Worm (Caenorhabditis elegans): ENCODE results near the gene ZK994.6.

Gene ZK994.6

DNA sequence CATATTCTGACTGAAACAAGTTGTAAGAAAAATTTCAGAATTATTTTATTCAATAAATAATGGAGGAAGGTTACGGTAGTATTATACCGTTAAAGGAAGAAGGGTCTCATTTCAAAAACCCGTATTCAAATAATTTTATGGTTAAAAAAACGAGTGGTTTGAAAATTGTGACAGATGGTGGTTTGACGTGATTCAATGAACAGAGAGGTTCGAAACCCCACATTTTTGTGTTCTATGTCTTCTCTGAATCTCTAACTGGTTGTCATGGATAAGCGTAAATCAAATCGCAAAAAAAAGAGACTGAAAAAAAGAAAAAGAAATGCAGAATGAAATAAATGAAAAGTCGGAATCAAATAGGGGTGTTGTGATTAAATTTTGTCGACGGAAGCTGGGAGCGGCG, at the start of gene ZK994.6:
Gene ZK994.6 (minus strand): TSS at position 101 of the 400 bp plus-strand sequence.
- TF ChIP-seq snpc-4 (tag; optimal IDR thresholded peaks at IDR 0.05): no peak

DNA sequence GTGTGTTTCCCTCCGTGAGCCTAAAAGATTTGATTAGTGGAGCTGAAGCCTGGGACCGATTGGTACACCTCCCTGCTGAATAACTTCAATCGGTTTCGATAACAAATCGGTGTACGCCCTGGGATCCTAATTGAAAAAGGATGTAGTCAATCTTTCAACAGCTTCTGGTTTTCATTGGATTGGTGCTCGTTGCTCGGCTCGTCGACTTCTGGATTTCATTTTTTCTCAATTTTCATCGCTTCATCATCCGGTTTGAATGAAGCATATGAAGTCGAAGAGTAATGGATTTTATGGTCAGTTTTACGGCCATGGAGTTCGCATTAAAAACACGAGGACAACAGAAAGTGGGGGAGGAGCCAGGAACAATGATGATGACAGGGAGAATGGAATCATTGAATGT, 48.7 kb upstream of the ZK994.6 start:
- no peak for TF ChIP-seq F13H6.1 (tag; optimal IDR thresholded peaks at IDR 0.05)

DNA sequence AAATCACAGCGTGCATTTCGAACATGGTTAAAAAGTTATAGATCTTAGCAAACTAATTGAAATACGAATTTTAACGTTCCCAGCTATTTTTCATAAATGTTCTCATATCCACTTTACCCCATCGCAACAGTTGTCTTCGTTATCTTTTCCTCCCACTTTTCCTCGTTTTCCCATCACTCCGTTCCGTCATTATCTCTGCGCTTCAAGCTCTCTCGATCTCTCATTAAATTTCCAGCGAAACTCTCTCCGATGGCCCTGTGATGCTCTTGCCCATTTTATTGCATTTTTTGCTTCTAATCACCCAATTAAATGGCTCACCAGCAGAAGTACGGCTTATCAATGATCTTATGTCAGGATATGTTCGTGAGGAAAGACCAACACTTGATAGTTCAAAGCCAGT, 45.2 kb upstream of the ZK994.6 start, which contains the start of gene acr-15:
Gene acr-15 (plus strand): TSS at position 236 of the 400 bp plus-strand sequence.
- no peak for TF ChIP-seq sem-4 (tag; optimal IDR thresholded peaks at IDR 0.05)
- TF ChIP-seq sma-9 (GFP tag; optimal IDR thresholded peaks at IDR 0.05): peak; percentile 24
- no peak for TF ChIP-seq sma-9 (tag; optimal IDR thresholded peaks at IDR 0.05)
- no peak for TF ChIP-seq fos-1 (tag; optimal IDR thresholded peaks at IDR 0.05)

DNA sequence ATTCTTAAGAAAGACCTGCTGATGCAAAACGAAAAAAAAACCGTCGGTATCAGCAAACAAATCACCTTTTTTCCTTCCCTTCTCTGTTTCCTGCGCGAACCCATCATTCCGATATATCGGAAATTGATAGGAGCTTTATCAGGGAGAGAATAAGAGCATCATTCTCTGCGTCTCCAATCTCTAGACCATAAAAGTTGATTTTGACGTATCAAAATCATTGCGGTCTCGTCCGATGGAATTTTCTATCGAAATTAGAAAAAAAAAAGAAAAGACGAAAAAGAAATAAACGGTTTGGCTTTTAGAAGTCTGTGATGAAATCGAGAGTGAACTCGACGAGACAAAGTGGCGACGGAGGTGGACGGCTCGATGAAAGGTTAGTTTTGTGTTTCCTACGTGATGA, 41.8 kb upstream of the ZK994.6 start, which contains the start of gene stdh-4:
Gene stdh-4 (plus strand): TSS at position 301 of the 400 bp plus-strand sequence.
- TF ChIP-seq unc-55 (GFP tag; optimal IDR thresholded peaks at IDR 0.05) (no peak), Y55F3AM.14 (GFP tag; optimal IDR thresholded peaks at IDR 0.05) (no peak)

DNA sequence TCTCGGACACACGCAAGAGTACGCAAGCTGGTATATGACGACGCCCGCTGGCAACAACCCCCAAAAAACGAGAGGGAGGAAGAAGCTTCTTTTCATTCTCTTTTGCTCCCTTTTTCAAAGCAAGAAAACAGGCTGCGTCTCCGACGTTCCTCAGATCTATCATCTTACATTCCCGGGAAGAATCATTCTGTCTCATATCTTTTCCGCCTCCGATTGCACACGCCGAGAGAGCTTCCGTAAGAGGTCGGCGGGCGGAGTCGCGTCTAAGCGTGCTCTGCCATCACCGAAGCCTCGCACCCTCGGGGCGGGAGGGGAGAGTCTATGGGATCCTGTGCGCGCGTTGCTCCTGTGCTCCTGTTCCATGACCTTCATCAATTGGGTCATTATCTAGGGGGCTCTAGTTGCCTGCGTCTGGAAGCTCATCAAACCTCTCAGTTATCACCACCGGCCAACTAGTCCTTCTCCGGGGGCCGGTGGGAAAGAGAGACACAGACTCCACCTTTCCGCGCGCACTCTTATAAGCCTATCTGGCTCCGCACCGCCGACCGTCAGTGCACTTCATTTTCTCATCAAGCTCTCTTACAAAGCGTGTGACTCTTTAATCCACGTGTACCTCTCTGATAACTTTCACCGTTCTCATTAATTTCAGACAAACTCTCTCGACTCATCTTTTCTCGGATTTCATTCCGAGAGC, 38.5 kb upstream of the ZK994.6 start, which contains the start of the genes slc-17.8 and asns-1:
Gene slc-17.8 (minus strand): TSS at position 51 of the 694 bp plus-strand sequence.
Gene asns-1 (plus strand): TSS at position 644 of the 694 bp plus-strand sequence.
- TF ChIP-seq lsy-2 (tag; optimal IDR thresholded peaks at IDR 0.05): no peak
- no peak for TF ChIP-seq nhr-23 (tag; optimal IDR thresholded peaks at IDR 0.05)
- no peak for TF ChIP-seq nhr-25 (tag; optimal IDR thresholded peaks at IDR 0.05)
- no peak for TF ChIP-seq gmeb-1 (tag; optimal IDR thresholded peaks at IDR 0.05)
- no peak for TF ChIP-seq lin-13 (GFP tag; optimal IDR thresholded peaks at IDR 0.05)
- no peak for TF ChIP-seq nhr-6 (tag; optimal IDR thresholded peaks at IDR 0.05)
- no peak for TF ChIP-seq blmp-1 (tag; optimal IDR thresholded peaks at IDR 0.05; ENCODE audit: insufficient read depth)
- TF ChIP-seq R02D3.7 (tag; optimal IDR thresholded peaks at IDR 0.05): no peak
- TF ChIP-seq ceh-82 (tag; optimal IDR thresholded peaks at IDR 0.05): no peak
- TF ChIP-seq alr-1 (tag; optimal IDR thresholded peaks at IDR 0.05): no peak
- TF ChIP-seq zag-1 (tag; optimal IDR thresholded peaks at IDR 0.05): no peak
- no peak for TF ChIP-seq mdl-1 (tag; optimal IDR thresholded peaks at IDR 0.05)

DNA sequence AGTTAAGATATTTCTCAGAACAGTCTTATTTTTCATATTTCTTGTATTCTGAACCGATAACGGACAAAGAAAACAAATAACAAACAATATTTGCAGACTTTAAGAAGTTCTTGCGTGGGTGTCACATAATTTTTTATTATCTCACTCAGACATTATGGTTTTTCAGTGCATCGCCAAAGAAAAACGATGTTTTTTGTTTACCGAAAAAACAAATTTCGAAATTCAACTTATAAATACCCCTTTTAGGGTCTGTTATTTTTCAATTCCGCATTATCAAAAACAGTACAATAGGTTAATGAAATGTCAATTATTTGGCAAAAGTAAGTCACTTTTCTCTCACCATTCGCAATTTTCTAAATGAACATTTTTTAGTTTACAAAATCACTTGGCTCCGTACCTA, 29.8 kb upstream of the ZK994.6 start, which contains the start of gene otpl-4:
Gene otpl-4 (plus strand): TSS at position 301 of the 400 bp plus-strand sequence.
- no peak for TF ChIP-seq unc-55 (GFP tag; optimal IDR thresholded peaks at IDR 0.05)
- no peak for TF ChIP-seq nhr-6 (tag; optimal IDR thresholded peaks at IDR 0.05)
- no peak for TF ChIP-seq unc-39 (tag; optimal IDR thresholded peaks at IDR 0.05)
- no peak for TF ChIP-seq ZK546.5 (tag; optimal IDR thresholded peaks at IDR 0.05)
- TF ChIP-seq aly-2 (tag; optimal IDR thresholded peaks at IDR 0.05): no peak
- no peak for TF ChIP-seq R02D3.7 (tag; optimal IDR thresholded peaks at IDR 0.05)
- no peak for TF ChIP-seq Y55F3AM.14 (GFP tag; optimal IDR thresholded peaks at IDR 0.05)
- TF ChIP-seq skn-1 (tag; optimal IDR thresholded peaks at IDR 0.05): no peak
- TF ChIP-seq mdl-1 (tag; optimal IDR thresholded peaks at IDR 0.05): no peak

DNA sequence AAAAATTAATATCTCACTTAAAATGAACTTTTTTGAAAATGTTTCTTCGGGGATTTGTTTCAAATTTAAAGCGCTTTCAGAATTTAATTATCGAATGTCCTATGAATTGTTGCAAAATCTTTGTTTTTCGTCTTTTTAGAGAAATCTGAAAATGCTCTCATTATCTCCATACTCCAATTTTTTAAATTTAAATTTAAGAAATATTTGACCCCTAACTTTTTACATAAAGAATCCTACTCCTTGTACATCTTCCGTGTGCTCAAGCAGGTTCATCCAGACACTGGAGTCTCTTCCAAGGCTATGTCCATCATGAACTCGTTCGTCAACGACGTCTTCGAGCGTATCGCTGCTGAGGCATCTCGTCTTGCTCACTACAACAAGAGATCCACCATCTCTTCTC, 29.0 kb upstream of the ZK994.6 start, which contains the start of gene his-39:
Gene his-39 (plus strand): TSS at position 301 of the 400 bp plus-strand sequence.
- TF ChIP-seq nhr-11 (tag; optimal IDR thresholded peaks at IDR 0.05): no peak
- no peak for TF ChIP-seq lin-11 (tag; optimal IDR thresholded peaks at IDR 0.05)
- no peak for TF ChIP-seq sma-3 (GFP tag; optimal IDR thresholded peaks at IDR 0.05)
- TF ChIP-seq lsy-2 (tag; optimal IDR thresholded peaks at IDR 0.05): no peak
- no peak for TF ChIP-seq ztf-11 (tag; optimal IDR thresholded peaks at IDR 0.05)
- TF ChIP-seq elt-1 (tag; optimal IDR thresholded peaks at IDR 0.05): no peak
- TF ChIP-seq sma-9 (GFP tag; optimal IDR thresholded peaks at IDR 0.05): no peak
- no peak for TF ChIP-seq sma-9 (tag; optimal IDR thresholded peaks at IDR 0.05)
- TF ChIP-seq alr-1 (tag; optimal IDR thresholded peaks at IDR 0.05): no peak
- no peak for TF ChIP-seq R02D3.7 (tag; optimal IDR thresholded peaks at IDR 0.05)
- TF ChIP-seq skn-1 (tag; optimal IDR thresholded peaks at IDR 0.05): no peak
- no peak for TF ChIP-seq Y55F3AM.14 (GFP tag; optimal IDR thresholded peaks at IDR 0.05)
- TF ChIP-seq gmeb-1 (tag; optimal IDR thresholded peaks at IDR 0.05): no peak
- no peak for TF ChIP-seq snpc-4 (tag; optimal IDR thresholded peaks at IDR 0.05)
- no peak for TF ChIP-seq mab-5 (tag; optimal IDR thresholded peaks at IDR 0.05)
- no peak for TF ChIP-seq lin-13 (GFP tag; optimal IDR thresholded peaks at IDR 0.05)
- no peak for TF ChIP-seq crh-2 (tag; optimal IDR thresholded peaks at IDR 0.05)
- no peak for TF ChIP-seq nhr-23 (tag; optimal IDR thresholded peaks at IDR 0.05)
- TF ChIP-seq zag-1 (tag; optimal IDR thresholded peaks at IDR 0.05): no peak
- TF ChIP-seq lin-39 (tag; optimal IDR thresholded peaks at IDR 0.05): no peak

Data from whole organism, L2 larva.